Worm (Caenorhabditis elegans) whole organism, early embryonic: Measurements from ENCODE around the gene egl-19.

ENCODE experiments used
- F13C5.2 ChIP-seq: sonication (generic microtip); optimal IDR thresholded peaks from 2 replicates; lab custom pipeline; 2017; ENCODE audit warnings: mild to moderate bottlenecking, missing genetic modification characterization, inconsistent platforms, missing compliant biosample characterization
- ceh-13 ChIP-seq: fragments of 200-800 bp; sonication (Bioruptor generic); optimal IDR thresholded peaks from 2 replicates; lab custom pipeline; 2018; ENCODE audit warnings: mild to moderate bottlenecking, missing genetic modification characterization, missing compliant biosample characterization
- ets-7 ChIP-seq: sonication (generic microtip); optimal IDR thresholded peaks from 2 replicates; lab custom pipeline; 2016; ENCODE audit warnings: missing genotype, missing genetic modification characterization, missing compliant biosample characterization
- flt-1 ChIP-seq: fragments of 200-800 bp; sonication (Bioruptor generic); IDR thresholded peaks from 2 replicates; pipeline ENCODE4 v1.3.6; 2022; ENCODE audit warnings: missing genetic modification characterization, missing compliant biosample characterization

- no peak for TF ChIP-seq F13C5.2 (tag; lab: Kevin White, UChicago)
- TF ChIP-seq ceh-13 (GFP tag; lab: Kevin White, UChicago), result no peak
- TF ChIP-seq flt-1 (GFP tag; lab: Robert Waterston, UW), result no peak
- TF ChIP-seq ets-7 (tag; lab: Kevin White, UChicago), result no peak
Observed at ce11 chrIV:7420913-7421312, 15.5 kb downstream of the egl-19 start, which contains the start of gene srtx-1.
